Fruit fly (Drosophila melanogaster): ENCODE results near the gene cad.

cad gene

dm6 chr2L:20823196-20824105 is 52.9 kb downstream of the cad start (continued):
- TF ChIP-seq seq (GFP tag; IDR thresholded peaks at IDR 0.05): no peak
- TF ChIP-seq CG17385 (GFP tag; optimal IDR thresholded peaks at IDR 0.05): no peak
- TF ChIP-seq jumu (GFP tag; optimal IDR thresholded peaks at IDR 0.05): no peak
- TF ChIP-seq CG10654 (GFP tag; optimal IDR thresholded peaks at IDR 0.05): no peak
- no peak for TF ChIP-seq CG10565 (GFP tag; optimal IDR thresholded peaks at IDR 0.05)
- TF ChIP-seq CG4328 (GFP tag; optimal IDR thresholded peaks at IDR 0.05): peak; percentile 11
- no peak for TF ChIP-seq CG3995 (GFP tag; optimal IDR thresholded peaks at IDR 0.05)
- no peak for TF ChIP-seq h (optimal IDR thresholded peaks at IDR 0.05)
- TF ChIP-seq CG2116 (GFP tag; optimal IDR thresholded peaks at IDR 0.05): no peak
- TF ChIP-seq CG13296 (GFP tag; optimal IDR thresholded peaks at IDR 0.05): no peak
- TF ChIP-seq CG31441 (GFP tag; IDR thresholded peaks at IDR 0.05): peak; percentile 59; the same call in 1 of the 2 replicates
- TF ChIP-seq CG5245 (GFP tag; optimal IDR thresholded peaks at IDR 0.05): no peak
- TF ChIP-seq insv (GFP tag; optimal IDR thresholded peaks at IDR 0.05): peak in 1 of 2 experiments; percentile 90
- peak; percentile 48 for TF ChIP-seq CG12391 (tag; optimal IDR thresholded peaks at IDR 0.05)
- TF ChIP-seq Asciz (GFP tag; optimal IDR thresholded peaks at IDR 0.05): no peak
- TF ChIP-seq vnd (GFP tag; IDR thresholded peaks at IDR 0.05; ENCODE audit: partially characterized antibody): peak; percentile 51; the same call in 1 of the 3 replicates
- TF ChIP-seq Neu2 (GFP tag; optimal IDR thresholded peaks at IDR 0.05; ENCODE audit: borderline replicate concordance): no peak
- no peak for TF ChIP-seq schlank (tag; optimal IDR thresholded peaks at IDR 0.05)
- TF ChIP-seq dan (GFP tag; IDR thresholded peaks at IDR 0.05): no peak
- no peak for TF ChIP-seq ab (GFP tag; optimal IDR thresholded peaks at IDR 0.05)
- no peak for TF ChIP-seq CG14667 (GFP tag; IDR thresholded peaks at IDR 0.05)
- no peak for TF ChIP-seq CG4617 (GFP tag; optimal IDR thresholded peaks at IDR 0.05; ENCODE audit: borderline replicate concordance)
- peak; percentile 86 for TF ChIP-seq sug (tag; optimal IDR thresholded peaks at IDR 0.05)
- no peak for TF ChIP-seq CG6854 (GFP tag; optimal IDR thresholded peaks at IDR 0.05)
- TF ChIP-seq CG9215 (GFP tag; IDR thresholded peaks at IDR 0.05): peak; percentile 42; the same call in 1 of the 2 replicates
- TF ChIP-seq CG32767 (GFP tag; IDR thresholded peaks at IDR 0.05): no peak
- TF ChIP-seq nerfin-2 (GFP tag; IDR thresholded peaks at IDR 0.05; ENCODE audit: partially characterized antibody): peak; percentile 43; the same call in 1 of the 2 replicates
- no peak for TF ChIP-seq wdn (GFP tag; IDR thresholded peaks at IDR 0.05)
- TF ChIP-seq Mad (GFP tag; optimal IDR thresholded peaks at IDR 0.05): no peak
- TF ChIP-seq unpg (GFP tag; optimal IDR thresholded peaks at IDR 0.05): no peak
- no peak for TF ChIP-seq CG7357 (GFP tag; IDR thresholded peaks at IDR 0.05)
- no peak for TF ChIP-seq Sox102F (GFP tag; optimal IDR thresholded peaks at IDR 0.05)
- no peak for TF ChIP-seq CG17186 (GFP tag; optimal IDR thresholded peaks at IDR 0.05)
- TF ChIP-seq CG4854 (GFP tag; optimal IDR thresholded peaks at IDR 0.05): no peak
- TF ChIP-seq unc-4 (GFP tag; IDR thresholded peaks at IDR 0.05; ENCODE audit: partially characterized antibody): no peak
- peak; percentile 70 for TF ChIP-seq Drgx (GFP tag; IDR thresholded peaks at IDR 0.05)
- TF ChIP-seq Xrp1 (GFP tag; IDR thresholded peaks at IDR 0.05): no peak
- TF ChIP-seq CG10543 (GFP tag; optimal IDR thresholded peaks at IDR 0.05): peak; percentile 86
- TF ChIP-seq mld (GFP tag; IDR thresholded peaks at IDR 0.05; ENCODE audit: partially characterized antibody): peak; percentile 54; the same call in 2 of the 3 replicates
- no peak for TF ChIP-seq CG43689 (GFP tag; IDR thresholded peaks at IDR 0.05)
- TF ChIP-seq prd (optimal IDR thresholded peaks at IDR 0.05): no peak
- TF ChIP-seq prd (GFP tag; IDR thresholded peaks at IDR 0.05): no peak
- no peak for TF ChIP-seq Fer3 (tag; optimal IDR thresholded peaks at IDR 0.05)
- no peak for TF ChIP-seq zen (tag; optimal IDR thresholded peaks at IDR 0.05)
- TF ChIP-seq eve (GFP tag; optimal IDR thresholded peaks at IDR 0.05): peak in 1 of 2 experiments; percentile 1
- TF ChIP-seq vvl (GFP tag; IDR thresholded peaks at IDR 0.05): no peak
- TF ChIP-seq CG16815 (GFP tag; optimal IDR thresholded peaks at IDR 0.05): no peak
- peak; percentile 74 for TF ChIP-seq CG3163 (GFP tag; optimal IDR thresholded peaks at IDR 0.05)
- TF ChIP-seq ewg (GFP tag; optimal IDR thresholded peaks at IDR 0.05): peak; percentile 20

Data from whole organism, embryonic.